Worm (Caenorhabditis elegans): ENCODE data around the gene F44D12.16.

F44D12.16 gene

DNA sequence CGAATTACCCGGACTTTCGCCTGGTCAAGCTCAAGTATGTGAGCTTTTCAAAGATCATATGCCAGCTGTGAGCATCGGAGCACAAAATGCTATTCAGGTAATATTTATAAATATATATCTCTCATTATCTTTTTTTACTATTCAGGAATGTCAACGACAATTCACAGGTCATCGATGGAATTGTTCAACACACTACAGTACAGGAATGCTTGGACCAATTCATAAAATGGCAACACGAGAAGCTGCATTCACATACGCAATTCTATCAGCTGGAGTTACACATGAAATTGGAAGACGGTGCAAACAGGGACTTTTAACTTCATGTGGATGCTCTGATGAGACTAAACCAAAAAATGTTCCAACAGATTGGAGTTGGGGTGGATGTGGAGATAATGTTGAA lies 39.4 kb downstream of the F44D12.16 start:
- TF ChIP-seq tra-1 (GFP tag; IDR thresholded peaks at IDR 0.05) = no peak
- TF ChIP-seq madf-5 (GFP tag; IDR thresholded peaks at IDR 0.05) = no peak
- peak in 1 of 2 experiments; percentile 96 for TF ChIP-seq unc-62 (GFP tag; optimal IDR thresholded peaks at IDR 0.05 in 1 of 2)
- TF ChIP-seq unc-62 (tag; optimal IDR thresholded peaks at IDR 0.05) = no peak
- TF ChIP-seq nhr-42 (GFP tag; IDR thresholded peaks at IDR 0.05) = no peak

DNA sequence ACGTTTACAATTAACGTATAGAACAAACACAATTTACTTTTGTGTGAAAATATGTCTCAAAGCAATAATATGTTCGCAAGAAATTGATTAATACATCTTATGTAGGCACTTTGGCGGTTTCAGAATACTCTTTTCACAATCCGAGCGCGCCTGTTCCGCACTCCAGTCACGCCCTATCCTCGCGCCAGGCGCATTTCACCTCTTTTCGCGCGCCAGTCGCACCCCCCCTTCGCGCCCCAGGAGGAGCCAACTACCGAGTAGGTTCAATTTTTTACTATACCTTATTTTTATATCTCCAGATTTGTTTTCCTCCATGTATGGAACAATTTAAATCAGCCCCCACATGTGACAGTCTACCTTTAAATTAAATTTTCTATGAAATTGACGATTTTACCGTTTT lies 42.2 kb downstream of the F44D12.16 start:
- peak; percentile 76 for TF ChIP-seq set-16 (GFP tag; IDR thresholded peaks at IDR 0.05)

DNA sequence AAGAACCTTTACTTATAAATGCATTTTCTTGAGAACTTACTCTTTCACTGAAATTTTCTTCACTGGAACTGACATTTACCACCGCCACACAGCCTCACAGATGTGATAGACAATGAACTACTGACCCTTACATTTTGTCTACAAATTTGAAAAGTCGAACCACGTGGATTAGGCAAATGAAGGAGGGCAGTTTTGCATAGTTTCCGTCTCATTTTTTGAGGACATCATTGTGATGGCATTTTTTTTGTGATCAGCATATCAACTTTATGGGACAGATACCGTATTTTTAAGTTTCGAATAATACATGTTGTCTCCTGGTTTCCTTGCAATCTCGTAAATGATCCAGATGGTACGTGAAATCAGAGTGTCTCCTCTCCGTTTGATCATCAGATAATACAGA lies 43.6 kb downstream of the F44D12.16 start, which contains the start of gene W01B6.3:
TSS of gene W01B6.3 (minus strand) at position 101 of the 400 bp plus-strand sequence.
- TF ChIP-seq ceh-32 (tag; optimal IDR thresholded peaks at IDR 0.05; ENCODE audit: poor library complexity) = no peak
- no peak for TF ChIP-seq spr-1 (tag; optimal IDR thresholded peaks at IDR 0.05)
- TF ChIP-seq rbr-2 (tag; optimal IDR thresholded peaks at IDR 0.05) = no peak
- TF ChIP-seq nhr-48 (tag; optimal IDR thresholded peaks at IDR 0.05) = no peak
- TF ChIP-seq unc-62 (GFP tag; optimal IDR thresholded peaks at IDR 0.05 in 1 of 2) = peak in 1 of 2 experiments; percentile 50
- no peak for TF ChIP-seq unc-62 (tag; optimal IDR thresholded peaks at IDR 0.05)
- no peak for TF ChIP-seq dmd-6 (GFP tag; IDR thresholded peaks at IDR 0.05)
- TF ChIP-seq dmd-9 (GFP tag; IDR thresholded peaks at IDR 0.05) = no peak
- TF ChIP-seq egl-43 (GFP tag; IDR thresholded peaks at IDR 0.05) = no peak

DNA sequence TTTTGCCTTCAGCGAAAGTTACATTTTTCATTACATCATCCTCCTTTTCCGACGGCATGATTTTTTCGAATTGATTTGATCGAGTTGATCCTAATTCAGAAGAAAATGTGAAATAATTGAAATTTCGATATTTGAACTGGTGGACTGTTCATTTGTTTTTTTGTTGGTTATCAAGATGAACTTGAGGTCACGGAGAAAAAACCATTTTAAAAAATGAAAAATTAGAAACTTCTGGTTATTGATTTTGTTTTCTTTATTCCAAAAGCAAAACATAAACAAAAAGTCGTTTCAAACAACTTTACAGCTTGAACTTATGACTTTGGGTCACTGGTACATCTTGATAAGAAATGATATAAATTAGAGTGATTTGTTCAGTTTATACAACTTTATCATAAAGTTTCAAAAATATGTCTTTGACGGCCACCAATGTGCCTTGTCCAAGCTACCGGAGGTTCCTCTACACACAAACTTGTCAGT lies 46.2 kb downstream of the F44D12.16 start, which contains the start of the genes ttbk-4 and W01B6.4:
TSS of gene ttbk-4 (minus strand) at position 101 of the 477 bp plus-strand sequence.
TSS of gene W01B6.4 (plus strand) at position 427 of the 477 bp plus-strand sequence.
- no peak for TF ChIP-seq aly-2 (tag; optimal IDR thresholded peaks at IDR 0.05)
- no peak for TF ChIP-seq attf-4 (tag; optimal IDR thresholded peaks at IDR 0.05)
- TF ChIP-seq unc-62 (GFP tag; optimal IDR thresholded peaks at IDR 0.05 in 1 of 2) = peak in 1 of 2 experiments; percentile 2
- no peak for TF ChIP-seq unc-62 (tag; optimal IDR thresholded peaks at IDR 0.05)

DNA sequence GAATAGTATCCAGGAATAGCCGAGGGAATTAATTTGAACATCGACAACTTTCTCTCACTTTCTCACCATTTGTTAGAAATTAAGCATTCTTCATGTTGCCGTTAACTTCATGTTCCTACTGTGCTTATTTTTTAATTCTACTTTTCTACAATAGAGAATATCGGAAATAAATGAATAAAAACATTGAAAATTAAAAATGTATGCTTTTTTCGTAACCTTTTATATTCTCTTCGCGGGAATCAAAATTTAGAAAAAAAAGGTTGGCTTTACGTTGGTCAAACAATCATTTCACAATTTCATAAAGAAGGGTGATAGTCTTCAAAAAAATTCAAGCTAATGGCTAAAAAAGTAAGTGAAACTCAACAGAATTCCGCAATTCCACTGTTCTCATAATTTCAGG lies 47.0 kb downstream of the F44D12.16 start, which contains the start of gene W01B6.5:
TSS of gene W01B6.5 (plus strand) at position 301 of the 400 bp plus-strand sequence.
- TF ChIP-seq zip-2 (tag; optimal IDR thresholded peaks at IDR 0.05) (no peak), R02D3.7 (tag; optimal IDR thresholded peaks at IDR 0.05) (no peak)

DNA sequence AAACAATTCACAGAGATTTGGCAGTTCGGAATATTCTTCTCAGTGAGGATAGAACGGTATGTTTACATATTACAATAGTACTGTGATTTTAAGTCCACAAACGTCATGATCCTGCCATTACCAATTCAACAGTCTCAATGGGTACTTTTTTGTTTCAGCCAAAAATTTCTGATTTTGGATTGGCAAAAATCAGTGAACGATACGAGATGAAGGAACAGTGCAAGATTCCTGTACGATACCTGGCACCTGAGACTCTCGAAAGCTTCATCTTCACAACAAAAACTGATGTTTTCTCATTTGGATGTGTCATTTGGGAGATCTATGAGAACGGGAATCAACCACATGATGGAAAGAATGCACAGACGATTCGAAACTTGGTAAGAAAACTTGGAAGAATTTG lies 49.1 kb downstream of the F44D12.16 start:
- TF ChIP-seq mxl-3 (GFP tag; optimal IDR thresholded peaks at IDR 0.05) (no peak), unc-62 (GFP tag; optimal IDR thresholded peaks at IDR 0.05 in 1 of 2) (peak in 1 of 2 experiments; percentile 92), unc-62 (tag; optimal IDR thresholded peaks at IDR 0.05) (no peak)
